Fruit fly (Drosophila melanogaster) whole organism, prepupa: ENCODE data around the gene CG9992.
A peak's percentile ranks its signal among the peaks of the same experiment; 100 is the strongest.

Source experiments
- CG10631 ChIP-seq: fragments of 200-800 bp; sonication (Bioruptor generic); optimal IDR thresholded peaks from 2 replicates; lab custom pipeline; 2016; ENCODE audit warnings: missing biosample characterization, missing genetic modification characterization
- CG10669 ChIP-seq: fragments of 200-800 bp; sonication (Bioruptor generic); optimal IDR thresholded peaks from 3 replicates; lab custom pipeline; 2018; ENCODE audit warnings: missing biosample characterization, mild to moderate bottlenecking, missing genetic modification characterization, moderate library complexity
- CG11294 ChIP-seq: fragments of 200-800 bp; sonication (Bioruptor generic); IDR thresholded peaks from 2 replicates; pipeline ENCODE4 v1.3.6; 2022; ENCODE audit warnings: missing biosample characterization, missing genetic modification characterization
- CG11762 ChIP-seq: fragments of 200-800 bp; sonication (Bioruptor generic); optimal IDR thresholded peaks from 3 replicates; lab custom pipeline; 2016; ENCODE audit warnings: missing biosample characterization, missing genetic modification characterization; ENCODE audit not compliant: insufficient read depth
- CG15336 ChIP-seq: fragments of 200-800 bp; sonication (Bioruptor generic); IDR thresholded peaks from 2 replicates; pipeline ENCODE4 v1.3.6; 2022; ENCODE audit warnings: missing biosample characterization, missing genetic modification characterization
- CG1621 ChIP-seq: fragments of 200-800 bp; sonication (Bioruptor generic); optimal IDR thresholded peaks from 3 replicates; lab custom pipeline; 2018; ENCODE audit warnings: missing biosample characterization, mild to moderate bottlenecking, missing genetic modification characterization
- CG16779 ChIP-seq: fragments of 200-800 bp; sonication (Bioruptor generic); optimal IDR thresholded peaks from 3 replicates; lab custom pipeline; 2017; ENCODE audit warnings: missing biosample characterization, mild to moderate bottlenecking, missing genetic modification characterization
- CG3032 ChIP-seq: fragments of 200-800 bp; optimal IDR thresholded peaks from 2 replicates; lab custom pipeline; 2019; ENCODE audit warnings: missing biosample characterization, mild to moderate bottlenecking, missing genetic modification characterization, moderate library complexity
- CG31627 ChIP-seq: fragments of 200-800 bp; sonication (Bioruptor generic); optimal IDR thresholded peaks from 3 replicates; lab custom pipeline; 2016; ENCODE audit warnings: missing biosample characterization, missing genetic modification characterization
- CG32006 ChIP-seq: fragments of 200-800 bp; sonication (Bioruptor generic); optimal IDR thresholded peaks from 3 replicates; lab custom pipeline; 2017; ENCODE audit warnings: missing biosample characterization, mild to moderate bottlenecking, missing genetic modification characterization
- CG34406 ChIP-seq: fragments of 200-800 bp; sonication (Bioruptor generic); optimal IDR thresholded peaks from 3 replicates; lab custom pipeline; 2016; ENCODE audit warnings: missing biosample characterization, missing genetic modification characterization
- CG3919 ChIP-seq: fragments of 200-800 bp; sonication (Bioruptor generic); optimal IDR thresholded peaks from 3 replicates; lab custom pipeline; 2016; ENCODE audit warnings: missing biosample characterization, missing genetic modification characterization
- CG4318 ChIP-seq: fragments of 200-800 bp; sonication (Bioruptor generic); optimal IDR thresholded peaks from 3 replicates; lab custom pipeline; 2017; ENCODE audit warnings: missing biosample characterization, mild to moderate bottlenecking, missing genetic modification characterization
- CG6276 ChIP-seq: fragments of 200-800 bp; sonication (Bioruptor generic); optimal IDR thresholded peaks from 2 replicates; lab custom pipeline; 2017; ENCODE audit warnings: missing biosample characterization, mild to moderate bottlenecking, missing genetic modification characterization
- CG6854 ChIP-seq: fragments of 200-800 bp; sonication (Bioruptor generic); optimal IDR thresholded peaks from 2 replicates; lab custom pipeline; 2017; ENCODE audit warnings: missing biosample characterization, mild to moderate bottlenecking, missing genetic modification characterization
- CG8119 ChIP-seq: fragments of 200-800 bp; sonication (Bioruptor generic); IDR thresholded peaks from 3 replicates; pipeline ENCODE4 v1.3.6; 2022; ENCODE audit warnings: missing biosample characterization, missing genetic modification characterization
- CG8319 ChIP-seq: fragments of 200-800 bp; sonication (Bioruptor generic); optimal IDR thresholded peaks from 3 replicates; lab custom pipeline; 2016; ENCODE audit warnings: missing biosample characterization, missing genetic modification characterization
- Eip78C ChIP-seq: fragments of 200-800 bp; sonication (Bioruptor generic); peaks from one replicate; lab custom pipeline; 2016; ENCODE audit warnings: missing biosample characterization, missing genetic modification characterization
- Eip93F ChIP-seq: fragments of 200-800 bp; sonication (Bioruptor generic); optimal IDR thresholded peaks from 2 replicates; lab custom pipeline; 2016; ENCODE audit warnings: missing biosample characterization, mild to moderate bottlenecking, missing genetic modification characterization
- Ets21C ChIP-seq: fragments of 200-800 bp; sonication (Bioruptor generic); optimal IDR thresholded peaks from 3 replicates; lab custom pipeline; 2016; ENCODE audit warnings: missing biosample characterization, missing genetic modification characterization
- Ets96B ChIP-seq: fragments of 200-800 bp; optimal IDR thresholded peaks from 2 replicates; lab custom pipeline; 2019; ENCODE audit warnings: missing biosample characterization, mild to moderate bottlenecking, missing genetic modification characterization, moderate library complexity
- Gug ChIP-seq: fragments of 200-800 bp; sonication (Bioruptor generic); IDR thresholded peaks from 2 replicates; pipeline ENCODE4 v1.3.6; 2022; ENCODE audit warnings: missing biosample characterization, missing genetic modification characterization
- Hr38 ChIP-seq: sonication (Bioruptor generic); optimal IDR thresholded peaks from 2 replicates; lab custom pipeline; 2016; ENCODE audit warnings: missing biosample characterization, missing genetic modification characterization
- Met ChIP-seq: fragments of 200-800 bp; sonication (Bioruptor generic); optimal IDR thresholded peaks from 3 replicates; lab custom pipeline; 2016; ENCODE audit warnings: missing biosample characterization, missing genetic modification characterization
- OdsH ChIP-seq: fragments of 200-800 bp; sonication (Bioruptor generic); optimal IDR thresholded peaks from 3 replicates; lab custom pipeline; 2016; ENCODE audit warnings: missing biosample characterization, missing genetic modification characterization
- Smox ChIP-seq: fragments of 200-800 bp; sonication (Bioruptor generic); optimal IDR thresholded peaks from 3 replicates; lab custom pipeline; 2016; ENCODE audit warnings: missing biosample characterization, missing genetic modification characterization
- Sox102F ChIP-seq: fragments of 200-800 bp; sonication (Bioruptor generic); optimal IDR thresholded peaks from 2 replicates; lab custom pipeline; 2016; ENCODE audit warnings: missing biosample characterization, mild to moderate bottlenecking, missing genetic modification characterization
- Sox14 ChIP-seq: fragments of 200-800 bp; sonication (Bioruptor generic); optimal IDR thresholded peaks from 3 replicates; lab custom pipeline; 2016; ENCODE audit warnings: missing biosample characterization, missing genetic modification characterization
- Sox15 ChIP-seq: fragments of 200-800 bp; sonication (Bioruptor generic); optimal IDR thresholded peaks from 3 replicates; lab custom pipeline; 2016; ENCODE audit warnings: missing biosample characterization, missing genetic modification characterization
- acj6 ChIP-seq: fragments of 200-800 bp; sonication (Bioruptor generic); optimal IDR thresholded peaks from 3 replicates; lab custom pipeline; 2016; ENCODE audit warnings: missing biosample characterization, missing genetic modification characterization
- cyc ChIP-seq: fragments of 200-800 bp; sonication (Bioruptor generic); optimal IDR thresholded peaks from 3 replicates; lab custom pipeline; 2016; ENCODE audit warnings: missing biosample characterization, missing genetic modification characterization
- dac ChIP-seq: fragments of 200-800 bp; sonication (Bioruptor generic); optimal IDR thresholded peaks from 2 replicates; lab custom pipeline; 2017; ENCODE audit warnings: missing biosample characterization, mild to moderate bottlenecking, missing genetic modification characterization
- dsx ChIP-seq: fragments of 200-800 bp; optimal IDR thresholded peaks from 3 replicates; lab custom pipeline; 2019; ENCODE audit warnings: missing biosample characterization, mild to moderate bottlenecking, missing genetic modification characterization, moderate library complexity; ENCODE audit not compliant: poor library complexity, severe bottlenecking
- eg ChIP-seq: fragments of 200-800 bp; sonication (Bioruptor generic); IDR thresholded peaks from 3 replicates; pipeline ENCODE4 v1.3.6; 2022; ENCODE audit warnings: missing biosample characterization, missing genetic modification characterization
- esn ChIP-seq: fragments of 200-800 bp; sonication (Bioruptor generic); optimal IDR thresholded peaks from 2 replicates; lab custom pipeline; 2016; ENCODE audit warnings: missing biosample characterization, mild to moderate bottlenecking, missing genetic modification characterization, moderate library complexity
- fd59A ChIP-seq: fragments of 200-800 bp; sonication (Bioruptor generic); optimal IDR thresholded peaks from 2 replicates; lab custom pipeline; 2017; ENCODE audit warnings: missing biosample characterization, mild to moderate bottlenecking, missing genetic modification characterization, missing genetic modification reagents
- fd85E ChIP-seq: fragments of 200-800 bp; sonication (Bioruptor generic); optimal IDR thresholded peaks from 3 replicates; lab custom pipeline; 2016; ENCODE audit warnings: missing biosample characterization, missing genetic modification characterization
- fkh ChIP-seq: fragments of 200-800 bp; sonication (Bioruptor generic); optimal IDR thresholded peaks from 3 replicates; lab custom pipeline; 2017; ENCODE audit warnings: missing biosample characterization, mild to moderate bottlenecking, missing genetic modification characterization, moderate library complexity
- net ChIP-seq: fragments of 200-800 bp; sonication (Bioruptor generic); optimal IDR thresholded peaks from 3 replicates; lab custom pipeline; 2016; ENCODE audit warnings: missing biosample characterization, missing genetic modification characterization
- salr ChIP-seq, 2 experiments: fragments of 200-800 bp; sonication (Bioruptor generic); optimal IDR thresholded peaks; 3 replicates each; lab custom pipeline; 2016 to 2018; ENCODE audit warnings: missing biosample characterization in 2 of 2, missing genetic modification characterization in 2 of 2, mild to moderate bottlenecking in 1 of 2
- spab ChIP-seq: fragments of 200-800 bp; sonication (Bioruptor generic); optimal IDR thresholded peaks from 2 replicates; lab custom pipeline; 2017; ENCODE audit warnings: missing biosample characterization, mild to moderate bottlenecking, missing genetic modification characterization, missing genetic modification reagents
- ss ChIP-seq, 2 experiments: fragments of 200-800 bp; sonication (Bioruptor generic); optimal IDR thresholded peaks; 2 replicates in 1 of 2; 3 replicates in 1 of 2; lab custom pipeline; 2017 to 2018; ENCODE audit warnings: mild to moderate bottlenecking in 2 of 2, missing biosample characterization in 2 of 2, missing genetic modification characterization in 2 of 2, moderate library complexity in 1 of 2
- svp ChIP-seq: fragments of 200-800 bp; sonication (Bioruptor generic); peaks from one replicate; lab custom pipeline; 2016; ENCODE audit warnings: missing biosample characterization, missing genetic modification characterization
- topi ChIP-seq: fragments of 200-800 bp; sonication (Bioruptor generic); optimal IDR thresholded peaks from 3 replicates; lab custom pipeline; 2016; ENCODE audit warnings: missing biosample characterization, missing genetic modification characterization
- vri ChIP-seq: fragments of 200-800 bp; sonication (Bioruptor generic); optimal IDR thresholded peaks from 3 replicates; lab custom pipeline; 2016; ENCODE audit warnings: missing biosample characterization, mild to moderate bottlenecking, missing genetic modification characterization

CG9992 gene

dm6 chrX:16358670-16359320 lies 25.9 kb downstream of the CG9992 start, which contains the start of the genes U2af50 and PIG-Q (continued):
- TF ChIP-seq svp (GFP tag; lab: Kevin White, UChicago): no peak
- peak; percentile 62 for TF ChIP-seq vri
- peak; percentile 89 for TF ChIP-seq CG10669
- peak; percentile 80 for TF ChIP-seq Met
- peak; percentile 90 for TF ChIP-seq acj6
- peak; percentile 74 for TF ChIP-seq cyc
- TF ChIP-seq spab (GFP tag; lab: Kevin White, UChicago): no peak
- no peak for TF ChIP-seq net (GFP tag; lab: Kevin White, UChicago)
- TF ChIP-seq topi (GFP tag; lab: Kevin White, UChicago): no peak

- TF ChIP-seq salr (GFP tag; optimal IDR thresholded peaks at IDR 0.05; lab: Kevin White, UChicago): no peak
- TF ChIP-seq CG31627: peak; percentile 12
Observed at dm6 chrX:16350062-16350461, 34.6 kb downstream of the CG9992 start, which contains the start of gene sl. Gene sl, plus strand, starts transcription at chrX:16350315.

dm6 chrX:16335107-16335642 lies 49.5 kb downstream of the CG9992 start:
- TF ChIP-seq CG6276 (no peak), CG11762 (peak; percentile 80), fd59A (GFP tag; lab: Kevin White, UChicago) (peak; percentile 35), dsx (peak; percentile 62), Ets96B (peak; percentile 48), eg (GFP tag; lab: Robert Waterston, UW) (peak; percentile 91), CG15336 (GFP tag; lab: Robert Waterston, UW) (peak; percentile 86), Ets21C (GFP tag; lab: Kevin White, UChicago) (peak; percentile 70), CG6854 (peak; percentile 22), CG4318 (peak; percentile 68), OdsH (peak; percentile 85), Sox14 (GFP tag; lab: Kevin White, UChicago) (peak; percentile 79), Met (peak; percentile 79), fkh (peak; percentile 59), Sox15 (GFP tag; lab: Kevin White, UChicago) (peak; percentile 64), net (GFP tag; lab: Kevin White, UChicago) (peak; percentile 84), Gug (GFP tag; lab: Robert Waterston, UW) (peak; percentile 78), CG32006 (peak; percentile 81), svp (GFP tag; lab: Kevin White, UChicago) (peak; percentile 86), Smox (GFP tag; lab: Kevin White, UChicago) (peak; percentile 73), CG16779 (tag; lab: Kevin White, UChicago) (peak; percentile 51), cyc (peak; percentile 71), CG34406 (GFP tag; lab: Kevin White, UChicago) (peak; percentile 71), Eip93F (GFP tag; lab: Kevin White, UChicago) (peak; percentile 20), CG31627 (peak; percentile 75), CG8319 (GFP tag; lab: Kevin White, UChicago) (peak; percentile 62), esn (GFP tag; lab: Kevin White, UChicago) (peak; percentile 80), CG8119 (GFP tag; lab: Robert Waterston, UW) (peak; percentile 82), Eip78C (GFP tag; lab: Kevin White, UChicago) (peak; percentile 91), ss (GFP tag; optimal IDR thresholded peaks at IDR 0.05; lab: Kevin White, UChicago) (peak; percentile 25 to 62), salr (GFP tag; optimal IDR thresholded peaks at IDR 0.05; lab: Kevin White, UChicago) (peak; percentile 35 to 81), CG1621 (tag; lab: Kevin White, UChicago) (no peak), topi (GFP tag; lab: Kevin White, UChicago) (peak; percentile 75), CG10631 (GFP tag; lab: Kevin White, UChicago) (peak; percentile 70), CG11294 (peak; percentile 68), dac (GFP tag; lab: Kevin White, UChicago) (peak; percentile 69), fd85E (GFP tag; lab: Kevin White, UChicago) (peak; percentile 66), acj6 (peak; percentile 82), CG3919 (GFP tag; lab: Kevin White, UChicago) (peak; percentile 84), CG3032 (tag; lab: Kevin White, UChicago) (peak; percentile 47), Hr38 (GFP tag; lab: Kevin White, UChicago) (no peak), Sox102F (peak; percentile 80)
